Worm (Caenorhabditis elegans) whole organism, young adult: ENCODE measurements around the gene F23A7.5.

Experiments used
- B0035.1 ChIP-seq: sonication (generic microtip); optimal IDR thresholded peaks from 2 replicates; lab custom pipeline; 2016; ENCODE audit warnings: missing genetic modification characterization, mild to moderate bottlenecking, missing compliant biosample characterization, missing genotype, missing genetic modification reagents
- B0261.1 ChIP-seq: sonication (generic microtip); optimal IDR thresholded peaks from 2 replicates; lab custom pipeline; 2016; ENCODE audit warnings: mild to moderate bottlenecking, missing genetic modification characterization, moderate library complexity, missing compliant biosample characterization
- C06A6.2 ChIP-seq: fragments of 200-800 bp; sonication (Bioruptor generic); conservative IDR thresholded peaks from 2 replicates; pipeline ENCODE4 v1.3.6; 2022; ENCODE audit warnings: missing genetic modification characterization, missing compliant biosample characterization
- F10E7.11 ChIP-seq: sonication (generic microtip); optimal IDR thresholded peaks from 2 replicates; lab custom pipeline; 2017; ENCODE audit warnings: mild to moderate bottlenecking, missing genetic modification characterization, moderate library complexity, missing compliant biosample characterization
- F23B12.7 ChIP-seq: sonication (generic microtip); optimal IDR thresholded peaks from 2 replicates; lab custom pipeline; 2017; ENCODE audit warnings: missing genetic modification characterization, mild to moderate bottlenecking, missing compliant biosample characterization, antibody characterized with exemption, moderate library complexity; ENCODE audit not compliant: insufficient read depth
- F55B11.4 ChIP-seq: sonication (generic microtip); optimal IDR thresholded peaks from 2 replicates; lab custom pipeline; 2016; ENCODE audit warnings: missing compliant biosample characterization, missing genetic modification characterization, borderline replicate concordance; ENCODE audit not compliant: insufficient read depth
- F57C9.4 ChIP-seq: sonication (generic microtip); optimal IDR thresholded peaks from 2 replicates; lab custom pipeline; 2017; ENCODE audit warnings: mild to moderate bottlenecking, missing genetic modification characterization, missing compliant biosample characterization
- K12H6.12 ChIP-seq: fragments of 200-800 bp; sonication (Bioruptor generic); optimal IDR thresholded peaks from 2 replicates; lab custom pipeline; 2018; ENCODE audit warnings: mild to moderate bottlenecking, missing genetic modification characterization, missing compliant biosample characterization
- Y67H2A.10 ChIP-seq: fragments of 200-800 bp; sonication (Bioruptor generic); conservative IDR thresholded peaks from 2 replicates; pipeline ENCODE4 v1.3.6; 2022; ENCODE audit warnings: missing genetic modification reagents, missing genetic modification characterization, missing compliant biosample characterization
- Y79H2A.3 ChIP-seq: fragments of 200-800 bp; sonication (Bioruptor generic); conservative IDR thresholded peaks from 2 replicates; pipeline ENCODE4 v1.3.6; 2022; ENCODE audit warnings: missing genetic modification reagents, missing genetic modification characterization, missing compliant biosample characterization
- ama-1 ChIP-seq, 3 experiments: fragments of 150-350 bp in 1 of 3; sonication (generic microtip) in 2 of 3; optimal IDR thresholded peaks; 2 replicates each; lab custom pipeline; 2014 to 2018; ENCODE audit warnings: missing biosample characterization in 2 of 3, missing genetic modification characterization in 2 of 3, missing genetic modification reagents in 2 of 3
- aptf-3 ChIP-seq: fragments of 200-800 bp; sonication (Bioruptor generic); IDR thresholded peaks from 2 replicates; pipeline ENCODE4 v1.3.6; 2022; ENCODE audit warnings: missing genetic modification characterization, missing compliant biosample characterization
- attf-6 ChIP-seq: fragments of 200-800 bp; sonication (Bioruptor generic); IDR thresholded peaks from 2 replicates; pipeline ENCODE4 v1.3.6; 2022; ENCODE audit warnings: missing genetic modification reagents, missing genetic modification characterization, missing compliant biosample characterization
- ceh-58 ChIP-seq: fragments of 200-800 bp; sonication (Bioruptor generic); IDR thresholded peaks from 2 replicates; pipeline ENCODE4 v1.3.6; 2022; ENCODE audit warnings: missing genetic modification characterization, missing compliant biosample characterization
- die-1 ChIP-seq: sonication (generic microtip); optimal IDR thresholded peaks from 2 replicates; lab custom pipeline; 2016; ENCODE audit warnings: missing genotype, mild to moderate bottlenecking, missing genetic modification characterization, missing compliant biosample characterization
- dpff-1 ChIP-seq: sonication (generic microtip); optimal IDR thresholded peaks from 2 replicates; lab custom pipeline; 2017; ENCODE audit warnings: mild to moderate bottlenecking, missing genetic modification characterization, missing compliant biosample characterization
- egl-18 ChIP-seq: fragments of 200-800 bp; sonication (Bioruptor generic); IDR thresholded peaks from 2 replicates; pipeline ENCODE4 v1.3.6; 2022; ENCODE audit warnings: missing genetic modification reagents, missing genetic modification characterization, missing compliant biosample characterization
- ekl-4 ChIP-seq: fragments of 200-800 bp; sonication (Bioruptor generic); IDR thresholded peaks from 2 replicates; pipeline ENCODE4 v1.3.6; 2022; ENCODE audit warnings: missing genetic modification reagents, missing genetic modification characterization, missing compliant biosample characterization
- gei-17 ChIP-seq: fragments of 200-800 bp; sonication (Bioruptor generic); optimal IDR thresholded peaks from 2 replicates; lab custom pipeline; 2018; ENCODE audit warnings: mild to moderate bottlenecking, missing genetic modification characterization, missing compliant biosample characterization
- hmg-20 ChIP-seq: fragments of 200-800 bp; sonication (Bioruptor generic); IDR thresholded peaks from 2 replicates; pipeline ENCODE4 v1.3.6; 2022; ENCODE audit warnings: missing genetic modification reagents, missing genetic modification characterization, missing compliant biosample characterization
- hrde-1 ChIP-seq: sonication (generic microtip); optimal IDR thresholded peaks from 2 replicates; lab custom pipeline; 2016; ENCODE audit warnings: missing genetic modification characterization, mild to moderate bottlenecking, missing compliant biosample characterization, moderate library complexity, missing genotype, missing genetic modification reagents, borderline replicate concordance
- hsf-1 ChIP-seq: fragments of 200-800 bp; sonication (Bioruptor generic); IDR thresholded peaks from 2 replicates; pipeline ENCODE4 v1.3.6; 2022; ENCODE audit warnings: missing genetic modification reagents, missing genetic modification characterization, missing compliant biosample characterization
- lag-1 ChIP-seq: fragments of 200-800 bp; sonication (Bioruptor generic); IDR thresholded peaks from 2 replicates; pipeline ENCODE4 v1.3.6; 2022; ENCODE audit warnings: missing genetic modification reagents, missing genetic modification characterization, missing compliant biosample characterization
- let-526 ChIP-seq: fragments of 200-800 bp; sonication (Bioruptor generic); IDR thresholded peaks from 2 replicates; pipeline ENCODE4 v1.3.6; 2022; ENCODE audit warnings: missing genetic modification reagents, missing genetic modification characterization, missing compliant biosample characterization
- lin-40 ChIP-seq: sonication (generic microtip); optimal IDR thresholded peaks from 2 replicates; lab custom pipeline; 2016; ENCODE audit warnings: missing genetic modification characterization, mild to moderate bottlenecking, missing compliant biosample characterization, missing genotype, missing genetic modification reagents
- lsl-1 ChIP-seq: fragments of 200-800 bp; sonication (Bioruptor generic); optimal IDR thresholded peaks from 2 replicates; lab custom pipeline; 2018; ENCODE audit warnings: mild to moderate bottlenecking, missing genetic modification characterization, moderate library complexity, missing compliant biosample characterization
- lsy-27 ChIP-seq: sonication (generic microtip); optimal IDR thresholded peaks from 2 replicates; lab custom pipeline; 2017; ENCODE audit warnings: missing genetic modification characterization, mild to moderate bottlenecking, missing compliant biosample characterization, antibody characterized with exemption, missing genotype, borderline replicate concordance; ENCODE audit not compliant: insufficient read depth
- madf-10 ChIP-seq: sonication (generic microtip); optimal IDR thresholded peaks from 2 replicates; lab custom pipeline; 2016; ENCODE audit warnings: mild to moderate bottlenecking, missing genetic modification characterization, missing compliant biosample characterization
- madf-8 ChIP-seq: fragments of 200-800 bp; sonication (Bioruptor generic); conservative IDR thresholded peaks from 2 replicates; pipeline ENCODE4 v1.3.6; 2022; ENCODE audit warnings: missing genetic modification reagents, missing genetic modification characterization, missing compliant biosample characterization
- mel-28 ChIP-seq: sonication (generic microtip); optimal IDR thresholded peaks from 2 replicates; lab custom pipeline; 2016; ENCODE audit warnings: borderline replicate concordance, mild to moderate bottlenecking, missing genetic modification characterization, missing compliant biosample characterization
- mes-4 ChIP-seq: sonication (generic microtip); optimal IDR thresholded peaks from 2 replicates; lab custom pipeline; 2016; ENCODE audit warnings: missing genotype, missing genetic modification characterization, missing compliant biosample characterization
- nfya-2 ChIP-seq: fragments of 200-800 bp; sonication (Bioruptor generic); IDR thresholded peaks from 2 replicates; pipeline ENCODE4 v1.3.6; 2022; ENCODE audit warnings: missing genetic modification reagents, missing genetic modification characterization, missing compliant biosample characterization
- nhr-27 ChIP-seq: fragments of 200-800 bp; sonication (Bioruptor generic); optimal IDR thresholded peaks from 2 replicates; lab custom pipeline; 2018; ENCODE audit warnings: mild to moderate bottlenecking, missing genetic modification characterization, moderate library complexity, missing compliant biosample characterization
- nhr-80 ChIP-seq: sonication (generic microtip); optimal IDR thresholded peaks from 2 replicates; lab custom pipeline; 2016; ENCODE audit warnings: missing genetic modification characterization, missing compliant biosample characterization
- nhr-90 ChIP-seq: sonication (generic microtip); optimal IDR thresholded peaks from 2 replicates; lab custom pipeline; 2016; ENCODE audit warnings: missing genotype, mild to moderate bottlenecking, missing genetic modification characterization, missing compliant biosample characterization
- pha-4 ChIP-seq: fragments of 150-350 bp; sonication (generic microtip); optimal IDR thresholded peaks from 2 replicates; lab custom pipeline; 2014; ENCODE audit warnings: missing biosample characterization, missing genetic modification reagents, missing genetic modification characterization
- rcor-1 ChIP-seq: fragments of 200-800 bp; sonication (Bioruptor generic); IDR thresholded peaks from 2 replicates; pipeline ENCODE4 v1.3.6; 2022; ENCODE audit warnings: missing genetic modification reagents, missing genetic modification characterization, missing compliant biosample characterization
- repo-1 ChIP-seq: sonication (generic microtip); optimal IDR thresholded peaks from 2 replicates; lab custom pipeline; 2017; ENCODE audit warnings: mild to moderate bottlenecking, missing genetic modification characterization, missing compliant biosample characterization
- rpc-1 ChIP-seq, 2 experiments: fragments of 150-350 bp in 1 of 2; sonication (generic microtip) in 1 of 2; optimal IDR thresholded peaks; 2 replicates each; lab custom pipeline; 2014 to 2018; ENCODE audit warnings: missing biosample characterization in 1 of 2, missing genetic modification characterization in 1 of 2, missing genetic modification reagents in 1 of 2, missing genotype in 1 of 2
- sdz-38 ChIP-seq: sonication (generic microtip); optimal IDR thresholded peaks from 2 replicates; lab custom pipeline; 2016; ENCODE audit warnings: missing genotype, missing genetic modification characterization, missing compliant biosample characterization
- sea-2 ChIP-seq: fragments of 200-800 bp; sonication (Bioruptor generic); IDR thresholded peaks from 2 replicates; pipeline ENCODE4 v1.3.6; 2022; ENCODE audit warnings: missing genetic modification characterization, missing compliant biosample characterization
- snpc-1.3 ChIP-seq: sonication (generic microtip); optimal IDR thresholded peaks from 2 replicates; lab custom pipeline; 2017; ENCODE audit warnings: missing genetic modification characterization, mild to moderate bottlenecking, missing compliant biosample characterization, antibody characterized with exemption, moderate library complexity, missing genotype, missing genetic modification reagents; ENCODE audit not compliant: insufficient read depth
- somi-1 ChIP-seq: fragments of 200-800 bp; sonication (Bioruptor generic); optimal IDR thresholded peaks from 2 replicates; lab custom pipeline; 2018; ENCODE audit warnings: mild to moderate bottlenecking, missing genetic modification characterization, missing compliant biosample characterization
- unc-130 ChIP-seq: sonication (generic microtip); optimal IDR thresholded peaks from 2 replicates; lab custom pipeline; 2016; ENCODE audit warnings: missing genetic modification reagents, missing genetic modification characterization, missing compliant biosample characterization
- xnd-1 ChIP-seq: sonication (generic microtip); optimal IDR thresholded peaks from 2 replicates; lab custom pipeline; 2016; ENCODE audit warnings: missing genotype, missing genetic modification reagents, missing genetic modification characterization, missing compliant biosample characterization
- ztf-25 ChIP-seq: fragments of 200-800 bp; sonication (Bioruptor generic); IDR thresholded peaks from 2 replicates; pipeline ENCODE4 v1.3.6; 2022; ENCODE audit warnings: missing genetic modification reagents, missing genetic modification characterization, missing compliant biosample characterization
- ztf-26 ChIP-seq: sonication (generic microtip); optimal IDR thresholded peaks from 2 replicates; lab custom pipeline; 2017; ENCODE audit warnings: missing genetic modification characterization, missing compliant biosample characterization

Gene F23A7.5

ce11 chrX:16209660-16210059, 19.1 kb upstream of the F23A7.5 start (continued):
- no peak for TF ChIP-seq sdz-38 (tag; lab: Kevin White, UChicago)
- no peak for TF ChIP-seq dpff-1
- no peak for TF ChIP-seq xnd-1 (tag; lab: Kevin White, UChicago)
- TF ChIP-seq somi-1 (GFP tag; lab: Kevin White, UChicago) = peak; percentile 75
- TF ChIP-seq nhr-27 (tag; lab: Kevin White, UChicago) = peak; percentile 62
- TF ChIP-seq gei-17 = peak; percentile 94
- TF ChIP-seq hrde-1 (tag; lab: Kevin White, UChicago) = peak; percentile 56
- no peak for TF ChIP-seq F55B11.4
- peak; percentile 73 for TF ChIP-seq nhr-90 (tag; lab: Kevin White, UChicago)
- peak; percentile 76; the same call in 1 of the 2 replicates for TF ChIP-seq aptf-3 (GFP tag; lab: Robert Waterston, UW)
- TF ChIP-seq hmg-20 (GFP tag; lab: Robert Waterston, UW) = peak; percentile 91
- TF ChIP-seq hsf-1 = peak; percentile 53; the same call in 1 of the 2 replicates
- peak; percentile 89; the same call in 1 of the 2 replicates for TF ChIP-seq ceh-58 (GFP tag; lab: Robert Waterston, UW)
- TF ChIP-seq F10E7.11 (tag; lab: Kevin White, UChicago) = peak; percentile 77
- TF ChIP-seq Y67H2A.10 (GFP tag; lab: Robert Waterston, UW) = 0 out of 2 replicates have a peak, but pooled peaks have one; percentile 34
- TF ChIP-seq ekl-4 = peak; percentile 89
- peak; percentile 51 for TF ChIP-seq madf-8 (GFP tag; lab: Robert Waterston, UW)
- peak; percentile 93 for TF ChIP-seq ztf-26 (tag; lab: Kevin White, UChicago)
- TF ChIP-seq rpc-1 (optimal IDR thresholded peaks at IDR 0.05; lab: Kevin White, UChicago) = peak; percentile 96
- peak; percentile 92 for TF ChIP-seq rpc-1 (tag; optimal IDR thresholded peaks at IDR 0.05; lab: Kevin White, UChicago)
- peak; percentile 91 for TF ChIP-seq rcor-1 (GFP tag; lab: Robert Waterston, UW)
- TF ChIP-seq attf-6 (GFP tag; lab: Robert Waterston, UW) = peak; percentile 76; the same call in 1 of the 2 replicates
- TF ChIP-seq lin-40 (tag; lab: Kevin White, UChicago) = peak; percentile 96
- no peak for TF ChIP-seq pha-4 (tag; lab: Kevin White, UChicago)
- peak; percentile 81 for TF ChIP-seq ztf-25 (GFP tag; lab: Robert Waterston, UW)
- TF ChIP-seq B0035.1 (tag; lab: Kevin White, UChicago) = peak; percentile 75
- TF ChIP-seq Y79H2A.3 (GFP tag; lab: Robert Waterston, UW) = no peak
- TF ChIP-seq F23B12.7 (tag; lab: Kevin White, UChicago) = peak; percentile 88
- TF ChIP-seq nhr-80 (tag; lab: Kevin White, UChicago) = peak; percentile 54
- no peak for TF ChIP-seq nfya-2 (GFP tag; lab: Robert Waterston, UW)
- peak; percentile 71; the same call in 1 of the 2 replicates for TF ChIP-seq sea-2 (GFP tag; lab: Robert Waterston, UW)
- TF ChIP-seq unc-130 (GFP tag; lab: Kevin White, UChicago) = peak; percentile 41
- peak; percentile 90 for TF ChIP-seq madf-10 (tag; lab: Kevin White, UChicago)
- peak; percentile 67; the same call in 1 of the 2 replicates for TF ChIP-seq let-526 (GFP tag; lab: Robert Waterston, UW)
- peak; percentile 68 for TF ChIP-seq mes-4 (tag; lab: Kevin White, UChicago)
- no peak for TF ChIP-seq lsl-1 (GFP tag; lab: Kevin White, UChicago)
- TF ChIP-seq K12H6.12 (tag; lab: Kevin White, UChicago) = peak; percentile 69
- TF ChIP-seq mel-28 (tag; lab: Kevin White, UChicago) = peak; percentile 46
- peak; percentile 50; the same call in 1 of the 2 replicates for TF ChIP-seq lag-1
- TF ChIP-seq repo-1 (tag; lab: Kevin White, UChicago) = peak; percentile 92
- TF ChIP-seq C06A6.2 = peak; percentile 77
- TF ChIP-seq egl-18 = peak; percentile 89
- peak; percentile 71 for TF ChIP-seq snpc-1.3 (tag; lab: Kevin White, UChicago)
- peak; percentile 80 for TF ChIP-seq lsy-27 (tag; lab: Kevin White, UChicago)
- no peak for TF ChIP-seq ama-1 (optimal IDR thresholded peaks at IDR 0.05; lab: Kevin White, UChicago)
- peak; percentile 84 for TF ChIP-seq ama-1 (GFP tag; optimal IDR thresholded peaks at IDR 0.05; lab: Kevin White, UChicago)
- TF ChIP-seq die-1 (tag; lab: Kevin White, UChicago) = peak; percentile 81
- peak; percentile 61 for TF ChIP-seq F57C9.4
- TF ChIP-seq B0261.1 = peak; percentile 99
